Worm (Caenorhabditis elegans) whole organism, L2 larva: Measurements from ENCODE around the gene F45E1.2.

ENCODE experiments used
- R02D3.7 ChIP-seq: fragments of 150-350 bp; optimal IDR thresholded peaks from 2 replicates; lab custom pipeline; 2014; ENCODE audit warnings: missing biosample characterization, missing genetic modification characterization
- blmp-1 ChIP-seq: sonication (generic microtip); optimal IDR thresholded peaks from 2 replicates; lab custom pipeline; 2017; ENCODE audit warnings: missing genetic modification characterization, mild to moderate bottlenecking, missing compliant biosample characterization, antibody characterized with exemption, moderate library complexity; ENCODE audit not compliant: insufficient read depth
- ceh-82 ChIP-seq: fragments of 150-350 bp; optimal IDR thresholded peaks from 2 replicates; lab custom pipeline; 2014; ENCODE audit warnings: missing biosample characterization, missing genetic modification characterization
- nhr-11 ChIP-seq: fragments of 150-350 bp; optimal IDR thresholded peaks from 2 replicates; lab custom pipeline; 2014; ENCODE audit warnings: missing biosample characterization, missing genetic modification characterization
- ztf-4 ChIP-seq: fragments of 150-350 bp; optimal IDR thresholded peaks from 2 replicates; lab custom pipeline; 2014; ENCODE audit warnings: missing biosample characterization, missing genetic modification characterization

ce11 chrX:8014407-8015003, 11.0 kb downstream of the F45E1.2 start, which contains the start of gene unk-1:
- TF ChIP-seq ztf-4 (no peak), ceh-82 (no peak), blmp-1 (tag; lab: Kevin White, UChicago) (no peak), R02D3.7 (tag; lab: Kevin White, UChicago) (no peak), nhr-11 (no peak)
